Fruit fly (Drosophila melanogaster) whole organism, embryonic: ENCODE results near the gene CG10581.

Experiments
- CG11695 ChIP-seq: fragments of 200-800 bp; sonication (Bioruptor generic); IDR thresholded peaks from 3 replicates; pipeline ENCODE4 v1.3.6; 2022; ENCODE audit warnings: missing biosample characterization, missing genetic modification characterization
- CG4404 ChIP-seq: fragments of 200-800 bp; sonication (Bioruptor generic); IDR thresholded peaks from 2 replicates; pipeline ENCODE4 v1.3.6; 2022; ENCODE audit warnings: missing biosample characterization, missing genetic modification characterization
- al ChIP-seq: fragments of 200-800 bp; sonication (Bioruptor generic); IDR thresholded peaks from 2 replicates; pipeline ENCODE4 v1.3.6; 2022; ENCODE audit warnings: missing biosample characterization, missing genetic modification characterization
- psq ChIP-seq: fragments of 200-800 bp; sonication (Bioruptor generic); optimal IDR thresholded peaks from 2 replicates; lab custom pipeline; 2017; ENCODE audit warnings: missing biosample characterization, missing genetic modification characterization

DNA sequence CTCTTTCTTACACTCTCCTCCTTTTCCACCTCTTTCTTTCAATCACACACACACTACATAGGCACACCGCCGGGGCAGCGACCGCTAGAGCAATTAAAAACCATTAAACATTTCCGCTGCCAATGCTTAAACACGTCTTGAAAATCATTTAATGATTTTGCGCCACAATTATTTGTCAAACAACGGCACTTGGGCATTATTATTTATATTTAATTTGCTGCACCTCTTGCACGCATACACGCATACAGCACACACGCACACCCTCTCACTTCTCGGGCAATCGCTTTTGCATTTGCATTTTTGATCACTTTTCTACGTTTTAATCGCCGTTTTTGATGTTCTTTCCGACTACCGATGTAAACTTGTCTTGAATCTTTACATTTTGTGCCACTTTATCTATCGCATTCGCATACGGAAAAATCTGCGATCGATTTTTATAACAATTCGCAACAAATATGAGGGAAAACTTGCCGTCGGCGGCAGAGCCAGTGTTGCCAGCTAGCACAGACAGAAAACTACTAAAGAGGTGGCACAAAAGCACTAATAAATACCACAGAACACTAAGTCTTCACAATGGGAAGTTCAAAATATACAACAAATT is 7.0 kb downstream of the CG10581 start, which contains the start of gene skd:
- TF ChIP-seq CG4404 (GFP tag; lab: Robert Waterston, UW) = no peak
- no peak for TF ChIP-seq al
- TF ChIP-seq psq = no peak
- TF ChIP-seq CG11695 (GFP tag; lab: Robert Waterston, UW) = no peak
